Worm (Caenorhabditis elegans): ENCODE results near the gene F54D5.23.

Gene F54D5.23

ce11 chrII:11542385-11542784, 26.7 kb downstream of the F54D5.23 start, which contains the start of gene gtf-2E2:
gtf-2E2 (minus strand) TSS chrII:11542495.
- TF ChIP-seq elt-1 (tag; optimal IDR thresholded peaks at IDR 0.05; ENCODE audit: borderline replicate concordance, insufficient read depth), result no peak
- no peak for TF ChIP-seq flh-1 (GFP tag; optimal IDR thresholded peaks at IDR 0.05)
- no peak for TF ChIP-seq lin-32 (GFP tag; optimal IDR thresholded peaks at IDR 0.05)
- TF ChIP-seq ces-1 (GFP tag; optimal IDR thresholded peaks at IDR 0.05), result peak; percentile 59
- no peak for TF ChIP-seq ceh-83 (GFP tag; optimal IDR thresholded peaks at IDR 0.05)
- no peak for TF ChIP-seq bed-3 (GFP tag; optimal IDR thresholded peaks at IDR 0.05)
- no peak for TF ChIP-seq snpc-4 (tag; optimal IDR thresholded peaks at IDR 0.05)
- no peak for TF ChIP-seq blmp-1 (tag; optimal IDR thresholded peaks at IDR 0.05)
- no peak for TF ChIP-seq ceh-39 (tag; optimal IDR thresholded peaks at IDR 0.05)
- no peak for TF ChIP-seq cnd-1 (tag; optimal IDR thresholded peaks at IDR 0.05)
- no peak for TF ChIP-seq lin-13 (tag; optimal IDR thresholded peaks at IDR 0.05)
- no peak for TF ChIP-seq nhr-237 (tag; optimal IDR thresholded peaks at IDR 0.05)
- no peak for TF ChIP-seq mep-1 (tag; optimal IDR thresholded peaks at IDR 0.05)
- TF ChIP-seq mls-2 (tag; optimal IDR thresholded peaks at IDR 0.05), result no peak
- no peak for TF ChIP-seq hlh-1 (tag; optimal IDR thresholded peaks at IDR 0.05)
- no peak for TF ChIP-seq nhr-12 (tag; optimal IDR thresholded peaks at IDR 0.05)
- no peak for TF ChIP-seq nhr-2 (tag; optimal IDR thresholded peaks at IDR 0.05)
- TF ChIP-seq unc-120 (tag; optimal IDR thresholded peaks at IDR 0.05; ENCODE audit: poor library complexity, severe bottlenecking), result no peak
- no peak for TF ChIP-seq ham-2 (GFP tag; optimal IDR thresholded peaks at IDR 0.05)
- no peak for TF ChIP-seq mab-5 (tag; optimal IDR thresholded peaks at IDR 0.05)
- no peak for TF ChIP-seq unc-62 (GFP tag; optimal IDR thresholded peaks at IDR 0.05)
- no peak for TF ChIP-seq nhr-28 (tag; optimal IDR thresholded peaks at IDR 0.05)
- TF ChIP-seq drap-1 (GFP tag; optimal IDR thresholded peaks at IDR 0.05), result no peak
- peak; percentile 8 for TF ChIP-seq lsy-2 (tag; optimal IDR thresholded peaks at IDR 0.05)
- peak; percentile 58 for TF ChIP-seq sptf-1 (tag; optimal IDR thresholded peaks at IDR 0.05)
- TF ChIP-seq ceh-43 (GFP tag; optimal IDR thresholded peaks at IDR 0.05), result no peak

- TF ChIP-seq snpc-4 (tag; optimal IDR thresholded peaks at IDR 0.05) (no peak), lsy-2 (tag; optimal IDR thresholded peaks at IDR 0.05) (peak; percentile 4)
Observed at ce11 chrII:11538741-11539140, 30.3 kb downstream of the F54D5.23 start, which contains the start of gene Y62F5A.9. Y62F5A.9 (minus strand) TSS chrII:11538841.

- TF ChIP-seq cnd-1 (tag; optimal IDR thresholded peaks at IDR 0.05) (no peak), unc-120 (tag; optimal IDR thresholded peaks at IDR 0.05; ENCODE audit: poor library complexity, severe bottlenecking) (no peak), tbx-8 (GFP tag; optimal IDR thresholded peaks at IDR 0.05) (peak; percentile 35), mls-2 (tag; optimal IDR thresholded peaks at IDR 0.05) (peak; percentile 27), M03D4.4 (tag; optimal IDR thresholded peaks at IDR 0.05) (peak; percentile 34), ceh-83 (GFP tag; optimal IDR thresholded peaks at IDR 0.05) (peak; percentile 86), sem-2 (GFP tag; optimal IDR thresholded peaks at IDR 0.05) (peak; percentile 60), unc-62 (GFP tag; optimal IDR thresholded peaks at IDR 0.05) (no peak), nhr-76 (tag; optimal IDR thresholded peaks at IDR 0.05) (no peak)
Observed at ce11 chrII:11537606-11538016, 31.5 kb downstream of the F54D5.23 start.

ce11 chrII:11537115-11537514, 32.0 kb downstream of the F54D5.23 start:
- TF ChIP-seq ceh-39 (tag; optimal IDR thresholded peaks at IDR 0.05), result peak; percentile 76
- TF ChIP-seq sem-2 (GFP tag; optimal IDR thresholded peaks at IDR 0.05), result no peak
- TF ChIP-seq tbx-8 (GFP tag; optimal IDR thresholded peaks at IDR 0.05), result no peak
- peak; percentile 37 for TF ChIP-seq ham-2 (GFP tag; optimal IDR thresholded peaks at IDR 0.05)
- TF ChIP-seq mep-1 (tag; optimal IDR thresholded peaks at IDR 0.05), result peak; percentile 62
- TF ChIP-seq nhr-2 (tag; optimal IDR thresholded peaks at IDR 0.05), result peak; percentile 46
- peak; percentile 6 for TF ChIP-seq unc-120 (tag; optimal IDR thresholded peaks at IDR 0.05; ENCODE audit: poor library complexity, severe bottlenecking)
- peak; percentile 67 for TF ChIP-seq unc-62 (GFP tag; optimal IDR thresholded peaks at IDR 0.05)
- peak; percentile 89 for TF ChIP-seq sptf-1 (tag; optimal IDR thresholded peaks at IDR 0.05)
- TF ChIP-seq mls-2 (tag; optimal IDR thresholded peaks at IDR 0.05), result peak; percentile 40
- no peak for TF ChIP-seq nhr-12 (tag; optimal IDR thresholded peaks at IDR 0.05)
- peak; percentile 60 for TF ChIP-seq hlh-1 (tag; optimal IDR thresholded peaks at IDR 0.05)
- no peak for TF ChIP-seq nhr-76 (tag; optimal IDR thresholded peaks at IDR 0.05)
- peak; percentile 52 for TF ChIP-seq cnd-1 (tag; optimal IDR thresholded peaks at IDR 0.05)

- peak; percentile 36 for TF ChIP-seq ces-1 (GFP tag; optimal IDR thresholded peaks at IDR 0.05)
- no peak for TF ChIP-seq tbx-8 (GFP tag; optimal IDR thresholded peaks at IDR 0.05)
- no peak for TF ChIP-seq ztf-11 (tag; optimal IDR thresholded peaks at IDR 0.05)
- TF ChIP-seq unc-120 (tag; optimal IDR thresholded peaks at IDR 0.05; ENCODE audit: poor library complexity, severe bottlenecking), result no peak
- TF ChIP-seq elt-1 (tag; optimal IDR thresholded peaks at IDR 0.05; ENCODE audit: borderline replicate concordance, insufficient read depth), result no peak
Observed at ce11 chrII:11536505-11536904, 32.6 kb downstream of the F54D5.23 start.
